Worm (Caenorhabditis elegans): Measurements from ENCODE around the gene faxc-2.

The faxc-2 gene

ce11 chrII:13330359-13330758 is 21.3 kb downstream of the faxc-2 start, which contains the start of gene sam-10:
TSS of gene sam-10 (minus strand) at chrII:13330525.
- TF ChIP-seq ztf-11 (tag; optimal IDR thresholded peaks at IDR 0.05) (no peak), egl-27 (tag; optimal IDR thresholded peaks at IDR 0.05) (no peak), nhr-6 (tag; optimal IDR thresholded peaks at IDR 0.05) (no peak), zag-1 (tag; optimal IDR thresholded peaks at IDR 0.05) (no peak), nhr-129 (tag; optimal IDR thresholded peaks at IDR 0.05) (no peak), nhr-12 (tag; optimal IDR thresholded peaks at IDR 0.05) (no peak), aly-2 (tag; optimal IDR thresholded peaks at IDR 0.05) (no peak), skn-1 (tag; optimal IDR thresholded peaks at IDR 0.05) (no peak), nhr-23 (tag; optimal IDR thresholded peaks at IDR 0.05) (no peak), ceh-82 (tag; optimal IDR thresholded peaks at IDR 0.05) (no peak), ceh-16 (tag; optimal IDR thresholded peaks at IDR 0.05) (no peak), alr-1 (tag; optimal IDR thresholded peaks at IDR 0.05) (no peak), lin-39 (tag; optimal IDR thresholded peaks at IDR 0.05) (no peak), elt-1 (tag; optimal IDR thresholded peaks at IDR 0.05) (no peak)

- TF ChIP-seq aly-2 (tag; optimal IDR thresholded peaks at IDR 0.05) (no peak), egl-27 (tag; optimal IDR thresholded peaks at IDR 0.05) (no peak), fos-1 (tag; optimal IDR thresholded peaks at IDR 0.05) (peak; percentile 62), sem-4 (tag; optimal IDR thresholded peaks at IDR 0.05) (no peak), nhr-237 (tag; optimal IDR thresholded peaks at IDR 0.05) (no peak), alr-1 (tag; optimal IDR thresholded peaks at IDR 0.05) (no peak)
Observed at ce11 chrII:13333103-13333764, 24.1 kb downstream of the faxc-2 start.

DNA sequence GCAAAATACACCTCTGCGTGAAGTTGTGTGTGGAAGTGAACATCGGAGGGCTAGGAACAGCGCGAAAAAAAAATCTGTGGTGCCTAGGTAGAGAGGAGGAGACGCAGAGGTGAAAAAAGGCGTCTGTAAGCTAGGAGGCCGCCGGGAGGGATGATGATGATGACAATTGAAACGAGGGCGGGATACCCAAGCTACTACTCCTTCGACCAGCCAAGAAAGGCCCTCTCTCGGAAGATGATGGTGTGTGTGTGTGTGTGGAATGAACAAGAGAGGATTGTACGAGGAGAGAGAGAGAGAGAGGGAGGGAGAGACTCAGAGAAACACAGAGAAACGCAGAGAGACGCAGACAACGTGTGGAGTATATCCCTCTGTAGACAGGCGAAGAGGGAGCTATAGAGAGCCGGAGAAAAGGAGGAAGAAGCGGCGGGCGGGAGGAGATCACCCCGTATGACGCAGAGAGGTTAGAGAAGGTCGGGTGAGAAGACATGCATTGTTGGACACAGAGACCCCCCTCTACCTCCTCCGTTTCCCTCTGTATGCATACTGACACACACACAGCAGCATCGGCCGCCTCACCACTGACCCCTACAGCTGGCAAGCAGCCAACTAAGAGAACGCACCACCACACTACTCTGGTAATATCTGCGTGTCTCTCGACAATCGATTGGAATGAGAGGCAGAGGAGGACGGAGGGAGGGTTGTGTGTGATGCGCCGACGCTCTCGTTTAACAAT is 26.0 kb downstream of the faxc-2 start:
- peak; percentile 28 for TF ChIP-seq ceh-16 (tag; optimal IDR thresholded peaks at IDR 0.05)
- TF ChIP-seq nhr-21 (tag; optimal IDR thresholded peaks at IDR 0.05) = peak; percentile 87
- TF ChIP-seq nhr-237 (tag; optimal IDR thresholded peaks at IDR 0.05) = no peak
- no peak for TF ChIP-seq nhr-12 (tag; optimal IDR thresholded peaks at IDR 0.05)
- peak; percentile 70 for TF ChIP-seq egl-27 (tag; optimal IDR thresholded peaks at IDR 0.05)
- TF ChIP-seq sem-4 (tag; optimal IDR thresholded peaks at IDR 0.05) = peak; percentile 83
- no peak for TF ChIP-seq nhr-23 (tag; optimal IDR thresholded peaks at IDR 0.05)
- no peak for TF ChIP-seq elt-3 (tag; optimal IDR thresholded peaks at IDR 0.05)
- TF ChIP-seq mbf-1 (tag; optimal IDR thresholded peaks at IDR 0.05) = no peak
- TF ChIP-seq aly-2 (tag; optimal IDR thresholded peaks at IDR 0.05) = no peak
- TF ChIP-seq nhr-10 (tag; optimal IDR thresholded peaks at IDR 0.05) = peak; percentile 25
- peak; percentile 66 for TF ChIP-seq nhr-6 (tag; optimal IDR thresholded peaks at IDR 0.05)
- no peak for TF ChIP-seq nhr-11 (tag; optimal IDR thresholded peaks at IDR 0.05)
- peak; percentile 80 to 83 for TF ChIP-seq lsy-2 (tag; optimal IDR thresholded peaks at IDR 0.05)
- peak; percentile 82 for TF ChIP-seq crh-2 (tag; optimal IDR thresholded peaks at IDR 0.05)
- no peak for TF ChIP-seq lin-39 (tag; optimal IDR thresholded peaks at IDR 0.05)
- TF ChIP-seq peb-1 (tag; optimal IDR thresholded peaks at IDR 0.05) = no peak
- peak; percentile 76 for TF ChIP-seq unc-55 (GFP tag; optimal IDR thresholded peaks at IDR 0.05)
- peak; percentile 99 for TF ChIP-seq F13H6.1 (tag; optimal IDR thresholded peaks at IDR 0.05)
- TF ChIP-seq snpc-4 (tag; optimal IDR thresholded peaks at IDR 0.05) = peak; percentile 37
- no peak for TF ChIP-seq R02D3.7 (tag; optimal IDR thresholded peaks at IDR 0.05)
- peak; percentile 86 for TF ChIP-seq lin-13 (GFP tag; optimal IDR thresholded peaks at IDR 0.05)
- no peak for TF ChIP-seq unc-62 (GFP tag; optimal IDR thresholded peaks at IDR 0.05)
- TF ChIP-seq gmeb-1 (tag; optimal IDR thresholded peaks at IDR 0.05) = peak; percentile 32
- TF ChIP-seq ceh-82 (tag; optimal IDR thresholded peaks at IDR 0.05) = peak; percentile 76
- no peak for TF ChIP-seq elt-1 (tag; optimal IDR thresholded peaks at IDR 0.05)
- no peak for TF ChIP-seq dmd-4 (tag; optimal IDR thresholded peaks at IDR 0.05)
- peak; percentile 66 for TF ChIP-seq ztf-4 (tag; optimal IDR thresholded peaks at IDR 0.05)
- peak; percentile 73 for TF ChIP-seq lin-11 (tag; optimal IDR thresholded peaks at IDR 0.05)
- peak; percentile 83 for TF ChIP-seq Y55F3AM.14 (GFP tag; optimal IDR thresholded peaks at IDR 0.05)
- TF ChIP-seq C34F6.9 (tag; optimal IDR thresholded peaks at IDR 0.05) = peak; percentile 85
- peak; percentile 88 for TF ChIP-seq fos-1 (tag; optimal IDR thresholded peaks at IDR 0.05)
- TF ChIP-seq alr-1 (tag; optimal IDR thresholded peaks at IDR 0.05) = no peak
- peak; percentile 68 for TF ChIP-seq mab-5 (tag; optimal IDR thresholded peaks at IDR 0.05)
- TF ChIP-seq ztf-1 (GFP tag; conservative IDR thresholded peaks at IDR 0.05) = no peak
- peak; percentile 38 for TF ChIP-seq ztf-11 (tag; optimal IDR thresholded peaks at IDR 0.05)
- peak; percentile 81 for TF ChIP-seq nhr-25 (tag; optimal IDR thresholded peaks at IDR 0.05)
- no peak for TF ChIP-seq nhr-77 (tag; optimal IDR thresholded peaks at IDR 0.05)
- TF ChIP-seq sma-9 (GFP tag; optimal IDR thresholded peaks at IDR 0.05) = peak; percentile 89
- peak; percentile 61 for TF ChIP-seq sma-9 (tag; optimal IDR thresholded peaks at IDR 0.05)
- peak; percentile 82 for TF ChIP-seq nhr-129 (tag; optimal IDR thresholded peaks at IDR 0.05)
- TF ChIP-seq unc-39 (tag; optimal IDR thresholded peaks at IDR 0.05) = peak; percentile 90
- TF ChIP-seq ZK546.5 (tag; optimal IDR thresholded peaks at IDR 0.05) = no peak
- no peak for TF ChIP-seq skn-1 (tag; optimal IDR thresholded peaks at IDR 0.05)
- TF ChIP-seq sma-3 (GFP tag; optimal IDR thresholded peaks at IDR 0.05) = peak; percentile 65
- peak; percentile 87 for TF ChIP-seq zag-1 (tag; optimal IDR thresholded peaks at IDR 0.05)

Data from whole organism, L2 larva.